Fruit fly (Drosophila melanogaster): Measurements from ENCODE around the gene rdx.
A peak's percentile ranks its signal among the peaks of the same experiment; 100 is the strongest.

The rdx gene

DNA sequence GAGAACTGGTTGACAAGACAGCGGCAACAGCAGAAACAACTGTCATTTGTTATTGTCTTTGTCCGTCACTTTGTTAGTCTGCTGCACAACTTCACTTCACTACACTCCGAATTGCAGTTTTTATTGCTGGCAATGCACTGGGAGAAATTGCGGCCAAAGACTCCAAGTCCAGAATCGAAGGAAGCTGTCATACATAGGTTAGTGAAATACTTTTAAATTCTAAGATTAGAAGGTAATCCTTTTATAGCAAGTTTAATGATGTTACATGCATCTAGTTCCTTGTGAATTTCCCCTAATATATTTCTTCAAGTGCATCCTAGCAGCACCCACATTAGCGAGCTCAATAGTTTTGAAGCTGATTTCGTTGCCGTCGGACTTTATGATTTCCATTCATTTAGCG is 23.0 kb downstream of the rdx start (continued):
- 0 out of 2 replicates have a peak, but pooled peaks have one; percentile 27 for TF ChIP-seq CG31441 (GFP tag; IDR thresholded peaks at IDR 0.05)
- TF ChIP-seq D19A (tag; optimal IDR thresholded peaks at IDR 0.05) = peak; percentile 49
- TF ChIP-seq jumu (GFP tag; optimal IDR thresholded peaks at IDR 0.05) = peak; percentile 5
- peak; percentile 54 for TF ChIP-seq CG14710 (tag; optimal IDR thresholded peaks at IDR 0.05)
- TF ChIP-seq phol (tag; optimal IDR thresholded peaks at IDR 0.05) = peak; percentile 67
- peak; percentile 39 for TF ChIP-seq vvl (GFP tag; IDR thresholded peaks at IDR 0.05)
- peak; percentile 27 for TF ChIP-seq pum (GFP tag; optimal IDR thresholded peaks at IDR 0.05)
- peak; percentile 10 for TF ChIP-seq bcd (GFP tag; optimal IDR thresholded peaks at IDR 0.05)
- TF ChIP-seq Chrac-16 (GFP tag; optimal IDR thresholded peaks at IDR 0.05) = no peak
- TF ChIP-seq ewg (GFP tag; optimal IDR thresholded peaks at IDR 0.05) = peak; percentile 8
- TF ChIP-seq nmo (GFP tag; optimal IDR thresholded peaks at IDR 0.05) = peak; percentile 27
- peak; percentile 20 to 56 for TF ChIP-seq chif (GFP tag; optimal IDR thresholded peaks at IDR 0.05)
- peak; percentile 65 for TF ChIP-seq fd96Cb (tag; optimal IDR thresholded peaks at IDR 0.05)
- peak; percentile 57 for TF ChIP-seq CG5245 (GFP tag; optimal IDR thresholded peaks at IDR 0.05)
- TF ChIP-seq unpg (GFP tag; optimal IDR thresholded peaks at IDR 0.05) = peak; percentile 49
- TF ChIP-seq Asciz (GFP tag; optimal IDR thresholded peaks at IDR 0.05) = peak; percentile 49
- TF ChIP-seq CG7357 (GFP tag; IDR thresholded peaks at IDR 0.05) = peak; percentile 22; the same call in 1 of the 3 replicates
- TF ChIP-seq D (optimal IDR thresholded peaks at IDR 0.05) = no peak
- TF ChIP-seq D (GFP tag; optimal IDR thresholded peaks at IDR 0.05) = peak; percentile 44
- peak; percentile 18 for TF ChIP-seq CG18764 (GFP tag; optimal IDR thresholded peaks at IDR 0.05)
- peak; percentile 15 for TF ChIP-seq CG15696 (tag; optimal IDR thresholded peaks at IDR 0.05)
- TF ChIP-seq gsb-n (tag; optimal IDR thresholded peaks at IDR 0.05) = peak; percentile 3
- no peak for TF ChIP-seq CG7745 (tag; optimal IDR thresholded peaks at IDR 0.05)
- TF ChIP-seq Elba2 (GFP tag; optimal IDR thresholded peaks at IDR 0.05) = no peak
- 0 out of 3 replicates have a peak, but pooled peaks have one; percentile 33 for TF ChIP-seq CG17361 (GFP tag; IDR thresholded peaks at IDR 0.05)
- TF ChIP-seq CG12391 (tag; optimal IDR thresholded peaks at IDR 0.05) = peak; percentile 6
- TF ChIP-seq inv (GFP tag; IDR thresholded peaks at IDR 0.05; ENCODE audit: partially characterized antibody) = no peak
- TF ChIP-seq Drgx (GFP tag; IDR thresholded peaks at IDR 0.05) = peak; percentile 94
- TF ChIP-seq zen (tag; optimal IDR thresholded peaks at IDR 0.05) = peak; percentile 52
- TF ChIP-seq Sry-β (GFP tag; optimal IDR thresholded peaks at IDR 0.05) = peak; percentile 12
- no peak for TF ChIP-seq CG12659 (GFP tag; optimal IDR thresholded peaks at IDR 0.05)
- peak; percentile 23 for TF ChIP-seq Sry-δ (GFP tag; optimal IDR thresholded peaks at IDR 0.05)
- 0 out of 3 replicates have a peak, but pooled peaks have one; percentile 21 for TF ChIP-seq row (GFP tag; IDR thresholded peaks at IDR 0.05)
- peak; percentile 70 for TF ChIP-seq CG1603 (tag; optimal IDR thresholded peaks at IDR 0.05)
- TF ChIP-seq CoRest (tag; optimal IDR thresholded peaks at IDR 0.05) = peak; percentile 32
- no peak for TF ChIP-seq gce (GFP tag; IDR thresholded peaks at IDR 0.05)
- TF ChIP-seq Optix (GFP tag; IDR thresholded peaks at IDR 0.05) = peak; percentile 37; the same call in 1 of the 3 replicates
- peak; percentile 41 for TF ChIP-seq nom (GFP tag; optimal IDR thresholded peaks at IDR 0.05)
- peak; percentile 47 for TF ChIP-seq tin (GFP tag; optimal IDR thresholded peaks at IDR 0.05)
- no peak for TF ChIP-seq bigmax (GFP tag; optimal IDR thresholded peaks at IDR 0.05)
- peak; percentile 57; the same call in 1 of the 3 replicates for TF ChIP-seq ci (GFP tag; IDR thresholded peaks at IDR 0.05)
- TF ChIP-seq CG13424 (tag; optimal IDR thresholded peaks at IDR 0.05) = peak; percentile 13
- TF ChIP-seq sd (tag; optimal IDR thresholded peaks at IDR 0.05) = no peak
- no peak for TF ChIP-seq CG2202 (tag; optimal IDR thresholded peaks at IDR 0.05)
- peak; percentile 77 for TF ChIP-seq dmrt99B (tag; optimal IDR thresholded peaks at IDR 0.05)
- peak; percentile 10 for TF ChIP-seq CTCF (GFP tag; optimal IDR thresholded peaks at IDR 0.05)
- TF ChIP-seq chn (GFP tag; optimal IDR thresholded peaks at IDR 0.05) = peak; percentile 40
- TF ChIP-seq tgo (GFP tag; IDR thresholded peaks at IDR 0.05) = peak; percentile 29; the same call in 2 of the 3 replicates
- 0 out of 2 replicates have a peak, but pooled peaks have one; percentile 8 for TF ChIP-seq sens-2 (GFP tag; IDR thresholded peaks at IDR 0.05)
- TF ChIP-seq CG11456 (GFP tag; IDR thresholded peaks at IDR 0.05) = peak; percentile 23; the same call in 1 of the 3 replicates
- peak; percentile 24 for TF ChIP-seq Antp (GFP tag; optimal IDR thresholded peaks at IDR 0.05)

Measured in whole organism, embryonic.